Fruit fly (Drosophila melanogaster) ovary, adult (tissue): ENCODE data around the gene unc-45.

Experiments used
- CG17801 ChIP-seq: fragments of 200-800 bp; optimal IDR thresholded peaks from 2 replicates; lab custom pipeline; 2019; ENCODE audit warnings: missing biosample characterization, mild to moderate bottlenecking, missing genetic modification characterization, moderate library complexity; ENCODE audit not compliant: partially characterized antibody

unc-45 gene

dm6 chr3R:8032923-8033478 is at the start of gene unc-45, which contains the start of gene CG11035:
Gene unc-45 (plus strand): TSS chr3R:8033301.
Gene CG11035 (minus strand): TSS chr3R:8033009.
- peak; percentile 32 for TF ChIP-seq CG17801 (GFP tag; lab: Kevin White, UChicago)

DNA sequence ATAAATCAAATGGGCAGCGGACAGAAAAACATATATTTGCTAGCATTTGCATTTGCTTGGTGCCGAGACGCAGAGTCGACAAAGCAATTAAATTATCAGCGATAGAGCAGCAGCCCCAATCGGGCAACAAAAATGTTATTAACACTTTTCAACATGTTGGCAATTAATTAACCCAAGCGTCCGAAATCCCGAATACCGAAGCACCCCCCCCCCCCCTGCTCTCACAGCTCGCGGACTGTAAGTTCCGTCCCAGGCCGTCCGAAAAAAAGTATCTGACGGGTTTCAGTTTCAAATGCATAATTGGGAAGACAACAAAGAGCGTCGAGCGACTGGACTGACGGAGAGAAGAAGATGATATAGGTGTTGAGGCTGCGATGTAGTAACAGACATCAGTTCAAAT is 42.8 kb upstream of the unc-45 start:
- TF ChIP-seq CG17801 (GFP tag; lab: Kevin White, UChicago), result no peak

DNA sequence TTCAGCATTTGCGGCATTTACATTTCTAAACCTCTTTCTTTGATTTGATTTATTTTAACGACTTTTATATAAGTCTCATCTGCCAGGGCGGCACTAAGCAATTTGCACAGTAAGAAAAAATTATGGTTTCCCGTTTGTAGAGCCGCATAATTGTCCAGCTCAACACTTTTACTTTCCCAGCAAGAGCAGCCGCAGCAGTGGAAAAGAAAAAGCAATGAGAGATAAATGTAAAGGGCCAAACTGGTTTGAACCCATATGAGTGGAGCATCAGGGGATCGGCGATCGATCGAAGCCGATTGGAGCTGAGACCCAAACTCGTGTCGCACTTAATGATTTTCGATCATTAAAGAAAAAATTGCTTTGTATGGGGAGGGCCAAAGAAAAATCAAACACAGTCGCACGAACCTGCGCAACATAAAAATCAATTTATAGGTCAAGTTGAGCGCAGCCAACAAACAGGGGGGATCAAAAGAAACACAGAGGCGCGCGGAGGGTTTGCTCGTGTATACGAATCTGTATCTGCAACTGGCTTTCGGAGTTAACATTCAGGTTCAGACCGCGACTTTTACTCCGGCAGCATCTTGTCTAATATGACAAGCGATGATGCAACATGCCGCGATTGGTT is 42.2 kb upstream of the unc-45 start:
- no peak for TF ChIP-seq CG17801 (GFP tag; lab: Kevin White, UChicago)

DNA sequence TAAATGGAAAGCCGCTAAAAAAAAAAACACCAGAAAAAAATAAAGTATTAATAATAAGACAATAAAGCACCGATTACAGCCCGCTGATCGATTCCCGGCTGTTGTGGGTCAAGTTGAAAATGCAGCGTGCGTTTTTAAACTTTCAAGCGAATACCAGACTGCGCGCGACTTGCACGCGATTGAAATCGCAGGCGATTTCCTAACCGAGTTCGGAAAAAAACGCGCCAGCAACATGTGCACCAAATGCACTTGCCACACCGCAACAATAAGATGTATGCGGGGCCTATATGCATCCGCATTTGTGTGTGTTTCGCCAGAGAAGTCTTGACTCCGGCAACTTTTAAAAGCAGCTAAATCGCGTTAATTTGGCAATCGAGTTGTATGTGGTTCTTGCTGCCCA is 41.7 kb upstream of the unc-45 start:
- TF ChIP-seq CG17801 (GFP tag; lab: Kevin White, UChicago), result no peak

dm6 chr3R:7992100-7992499 is 41.0 kb upstream of the unc-45 start:
- no peak for TF ChIP-seq CG17801 (GFP tag; lab: Kevin White, UChicago)

dm6 chr3R:7993506-7993905 is 39.6 kb upstream of the unc-45 start:
- TF ChIP-seq CG17801 (GFP tag; lab: Kevin White, UChicago), result no peak

DNA sequence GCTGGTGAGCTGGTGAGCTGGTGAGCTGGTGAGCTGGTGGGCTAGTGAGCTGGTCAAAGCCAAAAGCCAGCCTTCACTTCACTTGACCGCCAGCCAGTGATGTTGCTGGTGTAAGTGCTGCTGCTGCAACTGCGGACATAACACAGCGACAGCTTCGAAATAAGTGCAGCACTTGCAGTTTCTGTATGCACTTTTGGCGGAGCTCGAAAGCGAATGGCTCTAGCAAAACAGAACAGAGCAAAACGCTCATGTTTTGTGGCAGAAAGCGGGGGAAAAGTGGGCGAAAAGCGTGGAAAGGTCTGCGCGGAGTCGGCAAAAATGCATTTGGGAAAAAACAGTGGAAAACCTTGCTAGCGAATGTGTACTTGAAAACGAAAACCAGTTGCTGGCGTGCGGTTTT is 38.5 kb upstream of the unc-45 start:
- TF ChIP-seq CG17801 (GFP tag; lab: Kevin White, UChicago), result no peak

dm6 chr3R:7995722-7996121 is 37.4 kb upstream of the unc-45 start, which contains the start of gene Elovl7:
Gene Elovl7 (minus strand): TSS chr3R:7995852.
- no peak for TF ChIP-seq CG17801 (GFP tag; lab: Kevin White, UChicago)

DNA sequence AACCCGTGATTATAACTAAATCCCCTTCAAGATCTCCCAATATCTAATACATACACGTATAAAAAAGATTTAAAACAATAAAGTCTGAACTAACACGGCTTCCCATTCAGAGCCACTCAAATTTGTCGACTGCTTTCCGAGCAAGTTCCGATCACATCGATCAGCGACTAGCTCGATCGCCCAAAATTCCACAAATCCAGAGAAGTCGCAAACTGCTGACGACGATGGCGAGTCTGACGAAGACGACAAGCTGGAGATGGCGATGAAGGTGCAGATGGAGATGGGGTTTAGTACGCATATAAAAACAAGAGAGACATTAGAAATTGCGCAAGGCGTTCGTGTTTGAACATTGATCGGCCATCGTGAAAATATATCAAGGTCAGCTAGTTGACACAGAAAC is 34.3 kb upstream of the unc-45 start:
- no peak for TF ChIP-seq CG17801 (GFP tag; lab: Kevin White, UChicago)

DNA sequence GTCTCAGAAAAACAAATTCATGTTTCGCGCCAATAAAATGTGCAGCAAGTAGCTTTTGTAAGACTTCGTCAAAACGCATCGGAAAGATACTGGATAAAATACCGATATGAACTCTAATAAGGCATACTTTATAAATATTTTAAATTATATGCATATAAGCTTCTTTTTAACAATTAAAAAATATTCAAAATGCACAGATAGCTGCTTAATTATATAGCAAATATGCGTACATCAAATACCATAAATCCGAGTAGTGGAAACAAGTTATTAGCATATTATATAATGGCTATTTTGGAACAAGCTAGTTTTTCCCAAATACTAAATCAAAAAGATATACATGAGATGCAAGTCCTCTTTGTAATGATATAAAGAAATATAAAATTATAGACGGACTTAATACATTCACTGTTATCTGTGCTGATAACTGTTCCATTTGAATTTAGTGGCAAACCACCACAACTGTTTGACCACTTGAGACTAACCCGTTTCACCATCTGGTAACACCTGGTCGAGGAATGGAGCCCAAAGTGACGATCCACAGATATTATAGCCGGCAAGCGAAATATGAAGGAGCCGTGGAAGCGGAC is 33.5 kb upstream of the unc-45 start, which contains the start of gene PIG-H:
Gene PIG-H, plus strand, starts transcription at position 303 of the 587 bp plus-strand sequence.
- TF ChIP-seq CG17801 (GFP tag; lab: Kevin White, UChicago), result no peak

DNA sequence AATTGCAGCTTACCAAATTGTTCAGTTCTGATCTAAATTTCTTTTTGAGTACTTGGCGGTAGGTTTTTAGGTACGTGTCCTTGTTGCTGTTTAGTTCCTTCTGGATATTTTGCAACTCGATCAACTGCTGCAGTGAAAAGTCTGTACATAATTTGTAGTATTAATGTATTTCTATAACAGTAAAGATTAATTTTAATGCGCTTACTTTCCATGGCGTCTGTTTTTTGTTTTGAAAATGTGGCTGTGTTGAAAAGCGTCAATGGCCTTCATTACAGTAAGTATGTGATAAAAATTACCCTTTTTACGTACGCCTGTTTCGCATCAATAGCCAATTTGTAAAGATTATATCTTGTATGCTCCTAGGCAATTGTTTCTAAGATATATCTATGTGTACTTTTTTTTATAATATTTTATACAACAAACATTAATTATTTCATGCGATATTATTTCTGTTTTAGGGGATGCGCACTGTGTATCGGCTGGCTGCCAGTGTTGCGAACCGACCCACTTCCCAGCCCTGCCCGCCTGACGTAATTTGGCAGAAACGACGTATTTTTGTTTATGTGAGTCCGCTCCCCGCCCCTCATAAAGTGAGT is 31.9 kb upstream of the unc-45 start, which contains the start of the genes Kmn2 and CG2698:
Gene Kmn2, minus strand, starts transcription at position 236 of the 596 bp plus-strand sequence.
Gene CG2698, plus strand, starts transcription at position 489 of the 596 bp plus-strand sequence.
- peak; percentile 90 for TF ChIP-seq CG17801 (GFP tag; lab: Kevin White, UChicago)

- no peak for TF ChIP-seq CG17801 (GFP tag; lab: Kevin White, UChicago)
Measured at dm6 chr3R:8007595-8008255, 25.4 kb upstream of the unc-45 start, which contains the start of gene CG2767. Gene CG2767 (minus strand): TSS chr3R:8008110.

DNA sequence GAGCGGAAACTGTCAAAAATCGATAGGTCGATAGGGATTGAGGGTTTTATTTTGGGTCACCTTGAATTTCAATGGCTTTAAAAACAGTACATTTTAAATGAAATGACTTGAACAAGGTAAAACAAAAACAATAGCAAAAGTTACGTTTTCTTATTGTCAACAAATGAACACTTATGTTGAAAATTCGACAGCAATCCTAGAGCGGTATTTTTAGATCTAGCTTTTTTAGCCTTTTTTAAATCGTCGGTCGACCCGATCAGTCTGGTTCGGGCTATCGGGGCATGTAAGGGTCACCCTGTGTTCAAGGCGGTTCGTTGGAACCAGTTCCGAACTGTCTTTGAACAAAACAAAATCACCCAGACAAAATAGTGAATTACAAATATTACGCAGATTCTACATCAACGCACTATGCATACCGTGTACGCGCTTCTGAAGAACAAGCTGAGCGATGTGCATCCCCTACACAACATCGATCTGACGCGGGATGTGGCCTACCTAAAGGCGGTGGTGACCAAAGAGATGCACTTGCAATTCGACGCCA is 24.0 kb upstream of the unc-45 start, which contains the start of the genes CG11052 and CG3223:
Gene CG11052, minus strand, starts transcription at position 218 of the 541 bp plus-strand sequence.
Gene CG3223, plus strand, starts transcription at position 321 of the 541 bp plus-strand sequence.
- TF ChIP-seq CG17801 (GFP tag; lab: Kevin White, UChicago), result peak; percentile 26
